Comparison of ENCODE assay signal across 1 fruit fly cellular context in the genomic region with DNA sequence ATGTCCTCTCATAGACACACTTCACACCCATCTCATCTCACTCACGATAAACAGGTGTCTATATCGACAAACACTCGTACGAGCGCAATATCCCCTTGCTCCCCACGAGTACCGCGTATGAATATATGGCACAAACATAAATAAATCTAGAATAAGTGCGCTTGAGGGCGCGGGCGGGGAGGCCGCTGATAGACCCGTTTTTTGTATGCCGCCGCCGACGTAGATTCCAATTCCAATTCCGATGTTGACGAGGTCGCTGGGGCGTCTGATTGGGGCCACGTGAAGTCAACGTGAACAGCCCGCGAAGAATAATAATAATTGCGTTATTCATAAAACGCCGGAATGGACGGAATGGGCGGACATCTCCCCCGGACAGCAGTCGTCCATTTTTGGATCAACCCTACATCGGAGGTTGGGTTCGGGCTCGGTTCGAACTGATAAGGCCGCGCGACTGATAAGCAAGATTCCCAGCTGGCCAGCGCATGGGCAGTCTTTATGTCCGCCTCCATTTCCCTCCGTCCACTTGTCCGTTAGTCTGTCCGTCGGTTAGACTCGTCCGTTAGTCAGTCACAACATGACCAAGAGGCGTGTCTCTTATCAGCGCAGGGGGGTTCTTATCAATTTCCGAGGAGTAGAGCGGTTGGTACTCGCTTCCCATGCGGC.
A peak's percentile ranks its signal among the peaks of the same experiment; 100 is the strongest.
TF ChIP-seq lines count a peak whose summit lies in the region.

No protein-coding gene starts in this region.

TF ChIP-seq in whole organism, embryonic, 481 proteins besides CTCF, POLR2A, EP300 and RAD21 (continued from another document and continues in another):
- TF ChIP-seq CG4328 (GFP tag; optimal IDR thresholded peaks at IDR 0.05; lab: Kevin White, UChicago) (peak; percentile 48), Ptx1 (GFP tag; IDR thresholded peaks at IDR 0.05; lab: Robert Waterston, UW) (no peak), CG11504 (tag; optimal IDR thresholded peaks at IDR 0.05; lab: Kevin White, UChicago) (peak; percentile 25), crc (GFP tag; optimal IDR thresholded peaks at IDR 0.05; lab: Kevin White, UChicago) (no peak), CG9876 (GFP tag; optimal IDR thresholded peaks at IDR 0.05; lab: Kevin White, UChicago) (no peak), salm (tag; optimal IDR thresholded peaks at IDR 0.05; lab: Kevin White, UChicago) (peak; percentile 23), HLH4C (GFP tag; IDR thresholded peaks at IDR 0.05; lab: Robert Waterston, UW; ENCODE audit: partially characterized antibody) (no peak), Hey (tag; optimal IDR thresholded peaks at IDR 0.05; lab: Kevin White, UChicago) (peak; percentile 22), Atf6 (GFP tag; IDR thresholded peaks at IDR 0.05; lab: Robert Waterston, UW) (no peak), Meics (GFP tag; optimal IDR thresholded peaks at IDR 0.05; lab: Kevin White, UChicago) (peak; percentile 50), inv (GFP tag; IDR thresholded peaks at IDR 0.05; lab: Robert Waterston, UW; ENCODE audit: partially characterized antibody) (no peak), cwo (GFP tag; optimal IDR thresholded peaks at IDR 0.05; lab: Kevin White, UChicago) (peak; percentile 97), gsb-n (tag; optimal IDR thresholded peaks at IDR 0.05; lab: Kevin White, UChicago) (no peak), ken (GFP tag; IDR thresholded peaks at IDR 0.05; lab: Robert Waterston, UW) (no peak), Lhr (GFP tag; optimal IDR thresholded peaks at IDR 0.05; lab: Kevin White, UChicago) (no peak), ap (GFP tag; IDR thresholded peaks at IDR 0.05; lab: Robert Waterston, UW) (no peak), CG17361 (GFP tag; IDR thresholded peaks at IDR 0.05; lab: Robert Waterston, UW) (no peak), Side (GFP tag; optimal IDR thresholded peaks at IDR 0.05; lab: Kevin White, UChicago) (no peak), h (optimal IDR thresholded peaks at IDR 0.05; lab: Kevin White, UChicago) (no peak), CG30020 (tag; optimal IDR thresholded peaks at IDR 0.05; lab: Kevin White, UChicago) (no peak), jumu (GFP tag; optimal IDR thresholded peaks at IDR 0.05; lab: Kevin White, UChicago) (no peak), ewg (GFP tag; optimal IDR thresholded peaks at IDR 0.05; lab: Kevin White, UChicago) (no peak), Dek (tag; optimal IDR thresholded peaks at IDR 0.05; lab: Kevin White, UChicago) (peak; percentile 32), CG4424 (GFP tag; optimal IDR thresholded peaks at IDR 0.05; lab: Kevin White, UChicago) (no peak), wor (GFP tag; IDR thresholded peaks at IDR 0.05; lab: Robert Waterston, UW) (no peak), D (optimal IDR thresholded peaks at IDR 0.05; lab: Kevin White, UChicago) (no peak), D (GFP tag; optimal IDR thresholded peaks at IDR 0.05; lab: Kevin White, UChicago) (no peak), sens-2 (GFP tag; IDR thresholded peaks at IDR 0.05; lab: Robert Waterston, UW) (peak; percentile 72), tx (GFP tag; optimal IDR thresholded peaks at IDR 0.05; lab: Kevin White, UChicago) (no peak), slp2 (GFP tag; optimal IDR thresholded peaks at IDR 0.05; lab: Kevin White, UChicago) (no peak), CG10321 (GFP tag; IDR thresholded peaks at IDR 0.05; lab: Robert Waterston, UW) (no peak), Fer3 (tag; optimal IDR thresholded peaks at IDR 0.05; lab: Kevin White, UChicago) (peak; percentile 38), CG7372 (GFP tag; IDR thresholded peaks at IDR 0.05; lab: Robert Waterston, UW) (no peak), CG7839 (tag; optimal IDR thresholded peaks at IDR 0.05; lab: Kevin White, UChicago) (no peak), TFAM (GFP tag; optimal IDR thresholded peaks at IDR 0.05; lab: Kevin White, UChicago) (no peak), CG13775 (GFP tag; optimal IDR thresholded peaks at IDR 0.05; lab: Kevin White, UChicago) (no peak), HmgD (GFP tag; optimal IDR thresholded peaks at IDR 0.05; lab: Kevin White, UChicago) (no peak), lov (optimal IDR thresholded peaks at IDR 0.05; lab: Kevin White, UChicago) (no peak), lov (GFP tag; IDR thresholded peaks at IDR 0.05; lab: Robert Waterston, UW) (no peak), nau (GFP tag; optimal IDR thresholded peaks at IDR 0.05; lab: Kevin White, UChicago) (peak; percentile 73), CG9932 (GFP tag; IDR thresholded peaks at IDR 0.05; lab: Robert Waterston, UW) (no peak; the same call in 1 of the 2 replicates), Scr (GFP tag; IDR thresholded peaks at IDR 0.05; lab: Robert Waterston, UW; ENCODE audit: partially characterized antibody) (no peak), ATbp (GFP tag; optimal IDR thresholded peaks at IDR 0.05; lab: Kevin White, UChicago) (no peak), CG11247 (GFP tag; IDR thresholded peaks at IDR 0.05; lab: Robert Waterston, UW) (no peak), Hmr (GFP tag; optimal IDR thresholded peaks at IDR 0.05; lab: Kevin White, UChicago) (peak; percentile 57), mirr (GFP tag; optimal IDR thresholded peaks at IDR 0.05; lab: Kevin White, UChicago) (peak; percentile 93), CG6813 (GFP tag; optimal IDR thresholded peaks at IDR 0.05; lab: Kevin White, UChicago) (peak; percentile 61), gcm2 (GFP tag; optimal IDR thresholded peaks at IDR 0.05; lab: Kevin White, UChicago) (no peak), CG9215 (GFP tag; IDR thresholded peaks at IDR 0.05; lab: Robert Waterston, UW) (0 out of 2 replicates have a peak, but pooled peaks have one; percentile 13), danr (GFP tag; IDR thresholded peaks at IDR 0.05; lab: Robert Waterston, UW) (no peak), BEAF-32 (GFP tag; optimal IDR thresholded peaks at IDR 0.05; lab: Kevin White, UChicago) (no peak), HLHmδ (GFP tag; optimal IDR thresholded peaks at IDR 0.05; lab: Kevin White, UChicago) (no peak), Chrac-16 (GFP tag; optimal IDR thresholded peaks at IDR 0.05; lab: Kevin White, UChicago) (no peak), kay (GFP tag; optimal IDR thresholded peaks at IDR 0.05; lab: Kevin White, UChicago) (no peak), CG30431 (GFP tag; optimal IDR thresholded peaks at IDR 0.05; lab: Kevin White, UChicago) (no peak), zen2 (GFP tag; IDR thresholded peaks at IDR 0.05; lab: Robert Waterston, UW; ENCODE audit: partially characterized antibody) (0 out of 3 replicates have a peak, but pooled peaks have one; percentile 33), CG7745 (tag; optimal IDR thresholded peaks at IDR 0.05; lab: Kevin White, UChicago) (no peak), Vsx1 (GFP tag; optimal IDR thresholded peaks at IDR 0.05; lab: Kevin White, UChicago) (no peak), Ssrp (tag; optimal IDR thresholded peaks at IDR 0.05; lab: Kevin White, UChicago) (no peak), chif (GFP tag; optimal IDR thresholded peaks at IDR 0.05; lab: Kevin White, UChicago) (no peak), schlank (tag; optimal IDR thresholded peaks at IDR 0.05; lab: Kevin White, UChicago) (no peak), Hr51 (GFP tag; optimal IDR thresholded peaks at IDR 0.05; lab: Kevin White, UChicago) (no peak), sna (GFP tag; IDR thresholded peaks at IDR 0.05; lab: Robert Waterston, UW; ENCODE audit: partially characterized antibody) (no peak), CG11696 (GFP tag; IDR thresholded peaks at IDR 0.05; lab: Robert Waterston, UW) (no peak), CG2120 (GFP tag; optimal IDR thresholded peaks at IDR 0.05; lab: Kevin White, UChicago) (peak; percentile 6), Taf1 (GFP tag; IDR thresholded peaks at IDR 0.05; lab: Robert Waterston, UW) (no peak), gt (GFP tag; IDR thresholded peaks at IDR 0.05; lab: Robert Waterston, UW) (no peak), CG7556 (GFP tag; optimal IDR thresholded peaks at IDR 0.05; lab: Kevin White, UChicago) (no peak), jing (GFP tag; optimal IDR thresholded peaks at IDR 0.05; lab: Kevin White, UChicago) (no peak), Hr78 (GFP tag; optimal IDR thresholded peaks at IDR 0.05; lab: Kevin White, UChicago) (peak in 1 of 2 experiments; percentile 95), NK7.1 (GFP tag; optimal IDR thresholded peaks at IDR 0.05; lab: Kevin White, UChicago) (no peak), CG11723 (GFP tag; optimal IDR thresholded peaks at IDR 0.05; lab: Kevin White, UChicago) (no peak), ab (GFP tag; optimal IDR thresholded peaks at IDR 0.05; lab: Kevin White, UChicago) (no peak), ase (GFP tag; IDR thresholded peaks at IDR 0.05; lab: Robert Waterston, UW) (no peak), Lim3 (GFP tag; IDR thresholded peaks at IDR 0.05; lab: Robert Waterston, UW) (0 out of 2 replicates have a peak, but pooled peaks have one; percentile 19), MTF-1 (GFP tag; optimal IDR thresholded peaks at IDR 0.05; lab: Kevin White, UChicago; ENCODE audit: borderline replicate concordance) (peak; percentile 66), CG15269 (tag; optimal IDR thresholded peaks at IDR 0.05; lab: Kevin White, UChicago) (peak; percentile 34), Oaz (GFP tag; IDR thresholded peaks at IDR 0.05; lab: Robert Waterston, UW) (no peak), cato (GFP tag; optimal IDR thresholded peaks at IDR 0.05; lab: Kevin White, UChicago; ENCODE audit: borderline replicate concordance) (no peak), Sry-β (GFP tag; optimal IDR thresholded peaks at IDR 0.05; lab: Kevin White, UChicago) (no peak), Bteb2 (GFP tag; optimal IDR thresholded peaks at IDR 0.05; lab: Kevin White, UChicago) (no peak), sr (GFP tag; IDR thresholded peaks at IDR 0.05; lab: Robert Waterston, UW) (peak; percentile 69; the same call in 2 of the 3 replicates), CG14667 (GFP tag; IDR thresholded peaks at IDR 0.05; lab: Robert Waterston, UW) (no peak), peb (GFP tag; IDR thresholded peaks at IDR 0.05; lab: Robert Waterston, UW) (no peak), nerfin-1 (tag; optimal IDR thresholded peaks at IDR 0.05; lab: Kevin White, UChicago) (no peak), CG17568 (GFP tag; optimal IDR thresholded peaks at IDR 0.05; lab: Kevin White, UChicago) (no peak), ems (GFP tag; optimal IDR thresholded peaks at IDR 0.05; lab: Kevin White, UChicago) (no peak), tup (GFP tag; optimal IDR thresholded peaks at IDR 0.05; lab: Kevin White, UChicago) (no peak), CG31388 (GFP tag; optimal IDR thresholded peaks at IDR 0.05; lab: Kevin White, UChicago) (no peak), yki (optimal IDR thresholded peaks at IDR 0.05; lab: Kevin White, UChicago) (no peak), phol (tag; optimal IDR thresholded peaks at IDR 0.05; lab: Kevin White, UChicago) (no peak), gem (tag; optimal IDR thresholded peaks at IDR 0.05; lab: Kevin White, UChicago) (no peak), Deaf1 (tag; optimal IDR thresholded peaks at IDR 0.05; lab: Kevin White, UChicago) (peak; percentile 81), CG6175 (GFP tag; IDR thresholded peaks at IDR 0.05; lab: Robert Waterston, UW) (peak; percentile 8; the same call in 1 of the 3 replicates), CG15479 (GFP tag; optimal IDR thresholded peaks at IDR 0.05; lab: Kevin White, UChicago) (no peak), Hr39 (optimal IDR thresholded peaks at IDR 0.05; lab: Kevin White, UChicago) (no peak), chm (GFP tag; IDR thresholded peaks at IDR 0.05; lab: Robert Waterston, UW) (peak; percentile 69; the same call in 1 of the 2 replicates), wdn (GFP tag; IDR thresholded peaks at IDR 0.05; lab: Robert Waterston, UW) (no peak), CG12744 (GFP tag; optimal IDR thresholded peaks at IDR 0.05; lab: Kevin White, UChicago) (no peak), twi (tag; optimal IDR thresholded peaks at IDR 0.05; lab: Kevin White, UChicago) (peak; percentile 56), CG6654 (GFP tag; optimal IDR thresholded peaks at IDR 0.05; lab: Kevin White, UChicago) (no peak), lilli (GFP tag; optimal IDR thresholded peaks at IDR 0.05; lab: Kevin White, UChicago) (peak; percentile 12), CG18619 (GFP tag; optimal IDR thresholded peaks at IDR 0.05; lab: Kevin White, UChicago) (peak; percentile 45), CG12769 (tag; optimal IDR thresholded peaks at IDR 0.05; lab: Kevin White, UChicago) (peak; percentile 99), Ada2b (GFP tag; IDR thresholded peaks at IDR 0.05; lab: Robert Waterston, UW) (no peak), sim (GFP tag; IDR thresholded peaks at IDR 0.05; lab: Robert Waterston, UW) (no peak), bab2 (GFP tag; optimal IDR thresholded peaks at IDR 0.05; lab: Kevin White, UChicago) (no peak), jigr1 (GFP tag; IDR thresholded peaks at IDR 0.05; lab: Robert Waterston, UW) (no peak), CG31441 (GFP tag; IDR thresholded peaks at IDR 0.05; lab: Robert Waterston, UW) (no peak), CG33557 (GFP tag; optimal IDR thresholded peaks at IDR 0.05; lab: Kevin White, UChicago) (no peak), CG15011 (GFP tag; optimal IDR thresholded peaks at IDR 0.05; lab: Kevin White, UChicago) (no peak), C15 (GFP tag; IDR thresholded peaks at IDR 0.05; lab: Robert Waterston, UW) (no peak), CG1024 (GFP tag; IDR thresholded peaks at IDR 0.05; lab: Robert Waterston, UW) (no peak), CG12942 (GFP tag; optimal IDR thresholded peaks at IDR 0.05; lab: Kevin White, UChicago) (no peak), CG7357 (GFP tag; IDR thresholded peaks at IDR 0.05; lab: Robert Waterston, UW) (no peak), vfl (GFP tag; optimal IDR thresholded peaks at IDR 0.05; lab: Kevin White, UChicago) (no peak), pita (GFP tag; optimal IDR thresholded peaks at IDR 0.05; lab: Kevin White, UChicago) (no peak), aop (GFP tag; IDR thresholded peaks at IDR 0.05; lab: Robert Waterston, UW) (no peak), CG4820 (GFP tag; optimal IDR thresholded peaks at IDR 0.05; lab: Kevin White, UChicago) (no peak), slbo (GFP tag; IDR thresholded peaks at IDR 0.05; lab: Robert Waterston, UW) (peak; percentile 30; the same call in 1 of the 2 replicates), Nf-YB (GFP tag; optimal IDR thresholded peaks at IDR 0.05; lab: Kevin White, UChicago) (no peak), Camta (GFP tag; optimal IDR thresholded peaks at IDR 0.05; lab: Kevin White, UChicago) (no peak), kah (GFP tag; optimal IDR thresholded peaks at IDR 0.05; lab: Kevin White, UChicago) (peak; percentile 96), ac (GFP tag; optimal IDR thresholded peaks at IDR 0.05; lab: Kevin White, UChicago) (no peak), H15 (GFP tag; IDR thresholded peaks at IDR 0.05; lab: Robert Waterston, UW) (no peak), knrl (GFP tag; IDR thresholded peaks at IDR 0.05; lab: Robert Waterston, UW; ENCODE audit: partially characterized antibody) (no peak), fu2 (GFP tag; optimal IDR thresholded peaks at IDR 0.05; lab: Kevin White, UChicago) (no peak), CG10209 (GFP tag; optimal IDR thresholded peaks at IDR 0.05; lab: Kevin White, UChicago) (peak; percentile 90), en (GFP tag; optimal IDR thresholded peaks at IDR 0.05; lab: Kevin White, UChicago) (no peak)
